Worm (Caenorhabditis elegans) whole organism, L1 larva: ENCODE measurements around the gene amdh-1.
A peak's percentile ranks its signal among the peaks of the same experiment; 100 is the strongest.

Experiments used
- C04F5.9 ChIP-seq: sonication (generic microtip); optimal IDR thresholded peaks from 2 replicates; lab custom pipeline; 2016; ENCODE audit warnings: missing genetic modification characterization, missing compliant biosample characterization
- C16A3.4 ChIP-seq: fragments of 150-350 bp; optimal IDR thresholded peaks from 2 replicates; lab custom pipeline; 2014; ENCODE audit warnings: missing biosample characterization, missing genetic modification characterization
- F16B12.6 ChIP-seq: fragments of 150-350 bp; optimal IDR thresholded peaks from 2 replicates; lab custom pipeline; 2014; ENCODE audit warnings: missing biosample characterization, missing genetic modification characterization
- Y116A8C.19 ChIP-seq: sonication (generic microtip); optimal IDR thresholded peaks from 2 replicates; lab custom pipeline; 2016; ENCODE audit warnings: missing compliant biosample characterization, missing genetic modification characterization, borderline replicate concordance
- ama-1 ChIP-seq: fragments of 150-350 bp; optimal IDR thresholded peaks from 2 replicates; lab custom pipeline; 2014
- blmp-1 ChIP-seq: fragments of 150-350 bp; optimal IDR thresholded peaks from 2 replicates; lab custom pipeline; 2014; ENCODE audit warnings: missing biosample characterization, missing genetic modification characterization
- ceh-63 ChIP-seq: fragments of 200-800 bp; sonication (Bioruptor generic); optimal IDR thresholded peaks from 2 replicates; lab custom pipeline; 2018; ENCODE audit warnings: mild to moderate bottlenecking, missing genetic modification characterization, missing compliant biosample characterization
- ces-1 ChIP-seq: fragments of 150-350 bp; optimal IDR thresholded peaks from 2 replicates; lab custom pipeline; 2014; ENCODE audit warnings: missing biosample characterization, missing genetic modification reagents, missing genetic modification characterization
- efl-1 ChIP-seq, 4 experiments: fragments of 150-350 bp; optimal IDR thresholded peaks in 3 of 4; peaks in 1 of 4; 1 replicate in 1 of 4; 2 replicates in 3 of 4; lab custom pipeline; 2014; ENCODE audit warnings: missing biosample characterization in 2 of 4, missing genetic modification characterization in 2 of 4, missing genetic modification reagents in 2 of 4
- fos-1 ChIP-seq: fragments of 150-350 bp; optimal IDR thresholded peaks from 2 replicates; lab custom pipeline; 2014; ENCODE audit warnings: missing biosample characterization, missing genetic modification characterization
- grh-1 ChIP-seq: fragments of 200-800 bp; sonication (Bioruptor generic); IDR thresholded peaks from 2 replicates; pipeline ENCODE4 v1.3.6; 2022; ENCODE audit warnings: missing genetic modification reagents, missing genetic modification characterization, missing compliant biosample characterization
- hlh-17 ChIP-seq: fragments of 200-800 bp; sonication (Bioruptor generic); optimal IDR thresholded peaks from 2 replicates; lab custom pipeline; 2018; ENCODE audit warnings: missing genetic modification characterization, mild to moderate bottlenecking, missing compliant biosample characterization, moderate library complexity, borderline replicate concordance
- irx-1 ChIP-seq: sonication (generic microtip); optimal IDR thresholded peaks from 2 replicates; lab custom pipeline; 2016; ENCODE audit warnings: missing genetic modification characterization, missing compliant biosample characterization
- isw-1 ChIP-seq: fragments of 200-800 bp; sonication (Bioruptor generic); IDR thresholded peaks from 2 replicates; pipeline ENCODE4 v1.3.6; 2022; ENCODE audit warnings: missing genetic modification characterization, missing compliant biosample characterization
- jun-1 ChIP-seq: fragments of 150-350 bp; optimal IDR thresholded peaks from 2 replicates; lab custom pipeline; 2014; ENCODE audit warnings: missing biosample characterization, missing genetic modification reagents, missing genetic modification characterization
- lin-13 ChIP-seq: fragments of 150-350 bp; optimal IDR thresholded peaks from 2 replicates; lab custom pipeline; 2014; ENCODE audit warnings: missing biosample characterization, missing genetic modification reagents, missing genetic modification characterization
- lin-14 ChIP-seq: fragments of 200-800 bp; sonication (Bioruptor generic); optimal IDR thresholded peaks from 2 replicates; lab custom pipeline; 2018; ENCODE audit warnings: mild to moderate bottlenecking, missing genetic modification characterization, moderate library complexity, missing compliant biosample characterization
- lin-15B ChIP-seq: fragments of 150-350 bp; sonication (generic microtip); optimal IDR thresholded peaks from 3 replicates; lab custom pipeline; 2014; ENCODE audit warnings: missing biosample characterization, missing genetic modification characterization
- lin-35 ChIP-seq, 2 experiments: fragments of 150-350 bp; optimal IDR thresholded peaks; 2 replicates each; lab custom pipeline; 2014; ENCODE audit warnings: missing biosample characterization in 2 of 2, missing genetic modification characterization in 2 of 2, missing genetic modification reagents in 2 of 2
- lsy-2 ChIP-seq, 2 experiments: fragments of 150-350 bp; optimal IDR thresholded peaks; 2 replicates each; lab custom pipeline; 2014; ENCODE audit warnings: missing biosample characterization in 2 of 2, missing genetic modification characterization in 2 of 2
- mdl-1 ChIP-seq, 2 experiments: fragments of 150-350 bp; optimal IDR thresholded peaks; 2 replicates each; lab custom pipeline; 2014 to 2017; ENCODE audit warnings: missing biosample characterization in 2 of 2, missing genetic modification characterization in 2 of 2, inconsistent platforms in 1 of 2
- mep-1 ChIP-seq: fragments of 150-350 bp; optimal IDR thresholded peaks from 2 replicates; lab custom pipeline; 2014; ENCODE audit warnings: missing biosample characterization, missing genetic modification characterization
- nhr-11 ChIP-seq: fragments of 150-350 bp; optimal IDR thresholded peaks from 2 replicates; lab custom pipeline; 2014; ENCODE audit warnings: missing biosample characterization, missing genetic modification characterization
- nhr-12 ChIP-seq: sonication (generic microtip); optimal IDR thresholded peaks from 2 replicates; lab custom pipeline; 2017; ENCODE audit warnings: missing biosample characterization, missing genetic modification characterization
- nhr-19 ChIP-seq: fragments of 200-800 bp; sonication (Bioruptor generic); conservative IDR thresholded peaks from 2 replicates; pipeline ENCODE4 v1.3.6; 2022; ENCODE audit warnings: missing genetic modification characterization, missing compliant biosample characterization
- nhr-20 ChIP-seq: sonication (generic microtip); optimal IDR thresholded peaks from 2 replicates; lab custom pipeline; 2016; ENCODE audit warnings: mild to moderate bottlenecking, missing genetic modification characterization, missing compliant biosample characterization
- nhr-28 ChIP-seq: fragments of 150-350 bp; optimal IDR thresholded peaks from 2 replicates; lab custom pipeline; 2014; ENCODE audit warnings: missing biosample characterization, missing genetic modification characterization
- nhr-47 ChIP-seq: sonication (generic microtip); optimal IDR thresholded peaks from 2 replicates; lab custom pipeline; 2016; ENCODE audit warnings: mild to moderate bottlenecking, missing genetic modification characterization, moderate library complexity, missing compliant biosample characterization
- nhr-71 ChIP-seq: sonication (generic microtip); optimal IDR thresholded peaks from 2 replicates; lab custom pipeline; 2016; ENCODE audit warnings: mild to moderate bottlenecking, missing genetic modification characterization, moderate library complexity, missing compliant biosample characterization
- nhr-77 ChIP-seq: fragments of 150-350 bp; optimal IDR thresholded peaks from 2 replicates; lab custom pipeline; 2014; ENCODE audit warnings: missing biosample characterization, missing genetic modification characterization
- pag-3 ChIP-seq: sonication (generic microtip); optimal IDR thresholded peaks from 2 replicates; lab custom pipeline; 2017; ENCODE audit warnings: missing genetic modification characterization, mild to moderate bottlenecking, missing compliant biosample characterization, antibody characterized with exemption, borderline replicate concordance; ENCODE audit not compliant: insufficient read depth
- pax-3 ChIP-seq: fragments of 200-800 bp; sonication (Bioruptor generic); optimal IDR thresholded peaks from 2 replicates; lab custom pipeline; 2018; ENCODE audit warnings: mild to moderate bottlenecking, missing genetic modification characterization, moderate library complexity, missing compliant biosample characterization
- pqm-1 ChIP-seq: sonication (generic microtip); optimal IDR thresholded peaks from 3 replicates; lab custom pipeline; 2017; ENCODE audit warnings: missing biosample characterization, missing genetic modification characterization
- rnt-1 ChIP-seq: sonication (generic microtip); optimal IDR thresholded peaks from 2 replicates; lab custom pipeline; 2016; ENCODE audit warnings: mild to moderate bottlenecking, missing genetic modification characterization, moderate library complexity, missing compliant biosample characterization
- snu-23 ChIP-seq: sonication (generic microtip); optimal IDR thresholded peaks from 2 replicates; lab custom pipeline; 2016; ENCODE audit warnings: missing genetic modification characterization, missing compliant biosample characterization
- sox-4 ChIP-seq: sonication (generic microtip); optimal IDR thresholded peaks from 2 replicates; lab custom pipeline; 2016; ENCODE audit warnings: missing genetic modification characterization, missing compliant biosample characterization
- sup-37 ChIP-seq: fragments of 200-800 bp; sonication (Bioruptor generic); optimal IDR thresholded peaks from 2 replicates; lab custom pipeline; 2018; ENCODE audit warnings: mild to moderate bottlenecking, missing genetic modification characterization, missing compliant biosample characterization
- swsn-7 ChIP-seq: sonication (generic microtip); optimal IDR thresholded peaks from 2 replicates; lab custom pipeline; 2016; ENCODE audit warnings: missing genetic modification characterization, missing compliant biosample characterization
- tbx-2 ChIP-seq: sonication (generic microtip); optimal IDR thresholded peaks from 2 replicates; lab custom pipeline; 2016; ENCODE audit warnings: missing genetic modification characterization, missing compliant biosample characterization
- unc-30 ChIP-seq: sonication (generic microtip); optimal IDR thresholded peaks from 2 replicates; lab custom pipeline; 2017; ENCODE audit warnings: missing biosample characterization, missing genetic modification characterization
- unc-98 ChIP-seq: fragments of 200-800 bp; sonication (Bioruptor generic); IDR thresholded peaks from 2 replicates; pipeline ENCODE4 v1.3.6; 2022; ENCODE audit warnings: missing genetic modification characterization, missing compliant biosample characterization
- vab-15 ChIP-seq: sonication (generic microtip); optimal IDR thresholded peaks from 2 replicates; lab custom pipeline; 2017; ENCODE audit warnings: missing genotype, mild to moderate bottlenecking, missing genetic modification characterization, missing compliant biosample characterization
- ztf-11 ChIP-seq, 2 experiments: sonication (generic microtip); optimal IDR thresholded peaks; 2 replicates each; lab custom pipeline; 2016 to 2017; ENCODE audit warnings: missing genetic modification characterization in 2 of 2, missing biosample characterization in 1 of 2, missing compliant biosample characterization in 1 of 2
- ztf-4 ChIP-seq: fragments of 150-350 bp; optimal IDR thresholded peaks from 2 replicates; lab custom pipeline; 2014; ENCODE audit warnings: missing biosample characterization, missing genetic modification characterization

Gene amdh-1

DNA sequence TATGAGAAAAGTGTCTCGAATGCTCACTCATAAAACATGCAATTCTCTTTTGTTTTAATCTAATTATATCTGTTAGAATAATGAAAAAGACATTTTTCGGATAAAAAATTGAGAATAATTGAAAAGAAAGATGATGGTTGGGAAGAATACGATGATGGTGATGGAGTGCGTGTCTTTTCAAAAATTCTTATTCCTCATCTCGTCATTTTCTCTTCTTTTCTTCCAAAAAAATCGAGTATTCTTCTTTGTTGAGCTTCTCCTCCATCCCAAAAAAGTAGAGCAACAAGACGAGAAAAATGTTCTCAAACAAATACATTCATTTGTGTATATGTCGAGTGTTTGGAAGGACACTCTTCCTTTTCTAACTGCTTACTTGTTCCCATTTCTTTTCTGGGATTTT lies 46.0 kb downstream of the amdh-1 start:
- no peak for TF ChIP-seq ces-1 (GFP tag; lab: Kevin White, UChicago)
- TF ChIP-seq ztf-4 (tag; lab: Kevin White, UChicago): no peak
- TF ChIP-seq lin-14 (GFP tag; lab: Kevin White, UChicago): peak; percentile 45

DNA sequence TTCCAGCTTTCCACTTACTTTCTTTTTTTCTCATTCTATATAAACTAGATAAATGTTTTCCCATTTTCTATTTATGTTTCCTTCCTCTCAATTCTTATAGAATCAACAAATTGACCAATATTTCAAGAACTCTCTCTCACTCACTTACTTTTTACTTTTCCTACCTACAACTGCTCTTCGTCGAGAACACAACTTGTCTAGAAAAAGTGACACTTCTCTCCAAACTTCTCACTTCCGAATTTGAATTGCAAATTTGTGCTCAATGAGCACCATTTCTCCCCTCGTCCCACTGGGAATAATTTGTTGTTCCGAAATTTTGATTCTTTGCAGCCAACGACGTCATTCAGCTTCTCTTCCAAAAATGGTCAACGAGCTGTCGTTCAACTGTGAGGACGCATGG lies 46.5 kb downstream of the amdh-1 start, which contains the start of gene F47D12.3:
F47D12.3 (plus strand) TSS at position 331 of the 400 bp plus-strand sequence.
- TF ChIP-seq swsn-7 (tag; lab: Kevin White, UChicago) (no peak), C04F5.9 (tag; lab: Kevin White, UChicago) (no peak), mep-1 (tag; lab: Kevin White, UChicago) (no peak), nhr-12 (tag; lab: Kevin White, UChicago) (no peak), hlh-17 (GFP tag; lab: Kevin White, UChicago) (no peak), vab-15 (tag; lab: Kevin White, UChicago) (no peak), pax-3 (tag; lab: Kevin White, UChicago) (no peak), Y116A8C.19 (tag; lab: Kevin White, UChicago) (no peak), sox-4 (tag; lab: Kevin White, UChicago) (no peak), ztf-11 (tag; optimal IDR thresholded peaks at IDR 0.05; lab: Kevin White, UChicago) (no peak), lsy-2 (tag; optimal IDR thresholded peaks at IDR 0.05; lab: Kevin White, UChicago) (no peak), ceh-63 (no peak)

DNA sequence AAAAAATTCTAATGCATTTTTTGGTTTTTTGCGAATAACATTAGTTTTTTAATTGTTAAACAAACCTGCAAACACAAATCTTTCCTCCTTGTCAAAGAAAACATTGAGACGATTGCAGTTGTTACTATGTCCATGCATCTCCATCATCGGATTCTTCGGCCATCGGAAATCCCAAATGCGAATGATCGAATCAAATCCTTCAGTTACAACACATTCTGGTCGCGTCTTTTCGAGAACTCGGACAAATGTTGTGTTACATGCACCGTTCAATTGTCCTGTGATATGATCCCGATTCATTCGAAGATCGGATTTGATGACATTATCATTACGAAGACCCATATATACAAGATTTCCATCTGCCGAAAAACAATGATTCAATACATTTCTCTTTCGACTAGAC lies 48.7 kb downstream of the amdh-1 start:
- TF ChIP-seq nhr-28 (tag; lab: Kevin White, UChicago) (no peak), nhr-77 (no peak), efl-1 (optimal IDR thresholded peaks at IDR 0.05; lab: Kevin White, UChicago) (no peak), efl-1 (GFP tag; optimal IDR thresholded peaks at IDR 0.05 in 1 of 2; lab: Kevin White, UChicago) (peak in 1 of 2 experiments; percentile 56)

DNA sequence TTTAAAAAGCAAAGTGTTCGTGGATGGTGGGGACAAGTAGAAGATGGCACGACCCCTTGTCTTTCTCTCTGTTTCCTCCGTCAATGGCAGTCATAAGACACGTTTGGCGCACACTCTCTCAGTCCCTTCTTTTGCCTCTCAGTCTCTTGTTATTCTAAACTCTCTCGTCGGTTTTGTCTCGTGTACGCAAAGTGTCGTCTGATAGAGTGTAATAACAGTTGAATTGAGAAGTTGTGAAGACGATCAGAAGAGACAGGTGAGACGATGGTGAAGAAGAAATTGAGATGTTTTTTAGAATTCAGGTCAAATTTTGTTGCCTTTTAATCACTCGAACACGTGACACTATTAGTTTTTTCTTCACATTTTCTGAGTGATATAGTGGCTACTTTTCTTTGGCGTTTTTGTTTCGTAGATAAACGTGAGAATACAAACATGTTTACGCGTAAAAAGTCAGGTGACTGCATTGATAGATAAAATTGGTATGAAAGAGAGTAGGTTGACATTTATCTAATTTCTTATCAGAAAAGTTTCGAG lies 51.6 kb downstream of the amdh-1 start, which contains the start of gene F47D12.9:
F47D12.9 (minus strand) TSS at position 267 of the 534 bp plus-strand sequence.
- peak; percentile 77 to 92 for TF ChIP-seq lsy-2 (tag; optimal IDR thresholded peaks at IDR 0.05; lab: Kevin White, UChicago)
- peak; percentile 23 for TF ChIP-seq vab-15 (tag; lab: Kevin White, UChicago)
- no peak for TF ChIP-seq fos-1 (tag; lab: Kevin White, UChicago)
- peak; percentile 81 for TF ChIP-seq rnt-1 (tag; lab: Kevin White, UChicago)
- TF ChIP-seq nhr-19 (GFP tag; lab: Robert Waterston, UW): peak; percentile 76
- peak; percentile 88 for TF ChIP-seq nhr-20 (tag; lab: Kevin White, UChicago)
- TF ChIP-seq pag-3 (tag; lab: Kevin White, UChicago): peak; percentile 98
- peak; percentile 69 for TF ChIP-seq nhr-47 (tag; lab: Kevin White, UChicago)
- TF ChIP-seq jun-1 (tag; lab: Kevin White, UChicago): peak; percentile 63
- TF ChIP-seq unc-98 (GFP tag; lab: Robert Waterston, UW): no peak
- TF ChIP-seq F16B12.6 (tag; lab: Kevin White, UChicago): peak; percentile 89
- peak; percentile 61 for TF ChIP-seq ama-1 (lab: Kevin White, UChicago)
- TF ChIP-seq C04F5.9 (tag; lab: Kevin White, UChicago): no peak
- TF ChIP-seq efl-1 (optimal IDR thresholded peaks at IDR 0.05; lab: Kevin White, UChicago): peak; percentile 80 to 84
- peak; percentile 73 to 97 for TF ChIP-seq efl-1 (GFP tag; optimal IDR thresholded peaks at IDR 0.05 in 1 of 2; lab: Kevin White, UChicago)
- peak; percentile 23 to 82 for TF ChIP-seq mdl-1 (tag; optimal IDR thresholded peaks at IDR 0.05; lab: Kevin White, UChicago)
- TF ChIP-seq isw-1 (GFP tag; lab: Robert Waterston, UW): peak; percentile 67
- peak; percentile 78 to 84 for TF ChIP-seq lin-35 (GFP tag; optimal IDR thresholded peaks at IDR 0.05; lab: Kevin White, UChicago)
- peak; percentile 36 for TF ChIP-seq ztf-4 (tag; lab: Kevin White, UChicago)
- TF ChIP-seq nhr-11 (tag; lab: Kevin White, UChicago): peak; percentile 51
- TF ChIP-seq mep-1 (tag; lab: Kevin White, UChicago): peak; percentile 91
- peak; percentile 89 for TF ChIP-seq nhr-71
- peak; percentile 83 for TF ChIP-seq tbx-2 (tag; lab: Kevin White, UChicago)
- TF ChIP-seq snu-23: peak; percentile 94
- peak; percentile 37 for TF ChIP-seq lin-15B (tag; lab: Kevin White, UChicago)
- TF ChIP-seq lin-13: peak; percentile 68
- no peak for TF ChIP-seq ces-1 (GFP tag; lab: Kevin White, UChicago)
- TF ChIP-seq unc-30: no peak
- peak; percentile 65 for TF ChIP-seq nhr-77
- peak; percentile 62 for TF ChIP-seq grh-1 (GFP tag; lab: Robert Waterston, UW)
- no peak for TF ChIP-seq sox-4 (tag; lab: Kevin White, UChicago)
- peak; percentile 66 for TF ChIP-seq irx-1 (tag; lab: Kevin White, UChicago)
- TF ChIP-seq blmp-1 (tag; lab: Kevin White, UChicago): peak; percentile 67
- peak; percentile 80 for TF ChIP-seq C16A3.4
- no peak for TF ChIP-seq pqm-1
- peak; percentile 80 for TF ChIP-seq swsn-7 (tag; lab: Kevin White, UChicago)
- TF ChIP-seq sup-37 (GFP tag; lab: Kevin White, UChicago): peak; percentile 15
